Worm (Caenorhabditis elegans) whole organism, early embryonic: ENCODE results near the gene srh-24.

ENCODE experiments used
- B0310.2 ChIP-seq: sonication (generic microtip); optimal IDR thresholded peaks from 2 replicates; lab custom pipeline; 2016; ENCODE audit warnings: mild to moderate bottlenecking, missing genetic modification characterization, missing compliant biosample characterization
- F13C5.2 ChIP-seq: sonication (generic microtip); optimal IDR thresholded peaks from 2 replicates; lab custom pipeline; 2017; ENCODE audit warnings: mild to moderate bottlenecking, missing genetic modification characterization, inconsistent platforms, missing compliant biosample characterization
- aly-1 ChIP-seq: sonication (generic microtip); optimal IDR thresholded peaks from 2 replicates; lab custom pipeline; 2016; ENCODE audit warnings: missing genetic modification characterization, missing compliant biosample characterization
- ama-1 ChIP-seq: fragments of 150-350 bp; optimal IDR thresholded peaks from 2 replicates; lab custom pipeline; 2014
- ceh-13 ChIP-seq: fragments of 200-800 bp; sonication (Bioruptor generic); optimal IDR thresholded peaks from 2 replicates; lab custom pipeline; 2018; ENCODE audit warnings: mild to moderate bottlenecking, missing genetic modification characterization, missing compliant biosample characterization
- ceh-36 ChIP-seq: sonication (generic microtip); optimal IDR thresholded peaks from 2 replicates; lab custom pipeline; 2016; ENCODE audit warnings: missing genetic modification characterization, inconsistent platforms, missing compliant biosample characterization
- ets-7 ChIP-seq: sonication (generic microtip); optimal IDR thresholded peaks from 2 replicates; lab custom pipeline; 2016; ENCODE audit warnings: missing genotype, missing genetic modification characterization, missing compliant biosample characterization
- flt-1 ChIP-seq: fragments of 200-800 bp; sonication (Bioruptor generic); IDR thresholded peaks from 2 replicates; pipeline ENCODE4 v1.3.6; 2022; ENCODE audit warnings: missing genetic modification characterization, missing compliant biosample characterization
- hnd-1 ChIP-seq: sonication (generic microtip); optimal IDR thresholded peaks from 2 replicates; lab custom pipeline; 2016; ENCODE audit warnings: missing genetic modification characterization, missing compliant biosample characterization
- scrt-1 ChIP-seq: fragments of 200-800 bp; sonication (Bioruptor generic); IDR thresholded peaks from 2 replicates; pipeline ENCODE4 v1.3.6; 2022; ENCODE audit warnings: missing genetic modification characterization, missing compliant biosample characterization
- tbx-11 ChIP-seq: fragments of 200-800 bp; sonication (Bioruptor generic); IDR thresholded peaks from 2 replicates; pipeline ENCODE4 v1.3.6; 2022; ENCODE audit warnings: missing genetic modification characterization, missing compliant biosample characterization
- tbx-37 ChIP-seq: fragments of 200-800 bp; sonication (Bioruptor generic); conservative IDR thresholded peaks from 2 replicates; pipeline ENCODE4 v1.3.6; 2022; ENCODE audit warnings: missing genetic modification reagents, missing genetic modification characterization, missing compliant biosample characterization
- tra-4 ChIP-seq: sonication (generic microtip); optimal IDR thresholded peaks from 2 replicates; lab custom pipeline; 2017; ENCODE audit warnings: missing genetic modification characterization, missing compliant biosample characterization

ce11 chrV:14008353-14008859 lies 47.6 kb upstream of the srh-24 start:
- no peak for TF ChIP-seq ceh-13 (GFP tag; lab: Kevin White, UChicago)
- TF ChIP-seq aly-1, result no peak
- peak; percentile 35 for TF ChIP-seq ama-1 (lab: Kevin White, UChicago)
- no peak for TF ChIP-seq B0310.2 (tag; lab: Kevin White, UChicago)
- no peak for TF ChIP-seq flt-1
- TF ChIP-seq tra-4, result no peak
- no peak for TF ChIP-seq ets-7
- no peak for TF ChIP-seq tbx-37 (GFP tag; lab: Robert Waterston, UW)
- no peak for TF ChIP-seq ceh-36
- no peak for TF ChIP-seq hnd-1 (tag; lab: Kevin White, UChicago)
- no peak for TF ChIP-seq scrt-1 (GFP tag; lab: Robert Waterston, UW)
- TF ChIP-seq tbx-11 (GFP tag; lab: Robert Waterston, UW), result no peak
- TF ChIP-seq F13C5.2, result no peak
